In the genomic region with DNA sequence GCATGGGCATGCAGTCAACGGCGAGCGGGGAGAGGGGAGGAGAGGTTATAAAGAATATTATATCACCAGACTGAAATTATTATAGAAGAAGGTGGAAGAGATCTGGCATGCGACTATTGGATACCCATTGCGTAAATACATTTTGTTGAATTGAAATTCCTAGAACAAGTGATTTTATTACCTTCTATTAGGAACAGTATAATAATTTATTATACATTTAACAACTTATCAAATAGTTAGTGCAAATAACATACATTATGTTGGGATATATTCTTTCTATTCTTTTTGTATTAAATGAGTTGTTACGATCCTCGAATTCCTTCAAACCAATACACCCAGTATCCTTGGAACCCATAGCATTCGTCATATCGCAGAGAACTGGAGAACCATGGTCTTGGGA, we compare ENCODE assay signal across 3 fruit fly cellular contexts.
TF ChIP-seq lines count a peak whose summit lies in the region.

No protein-coding gene starts in this region.

- no peak for TF ChIP-seq CTCF in whole organism, embryonic (GFP tag; optimal IDR thresholded peaks at IDR 0.05; lab: Kevin White, UChicago)

TF ChIP-seq in whole organism, embryonic, 481 proteins besides CTCF, POLR2A, EP300 and RAD21:
- TF ChIP-seq Bdp1 (GFP tag; optimal IDR thresholded peaks at IDR 0.05; lab: Kevin White, UChicago): no peak
- 0 out of 3 replicates have a peak, but pooled peaks have one; percentile 17 for TF ChIP-seq row (GFP tag; IDR thresholded peaks at IDR 0.05; lab: Robert Waterston, UW)
TF ChIP-seq in whole organism, embryonic: peak in this region for 1.

TF ChIP-seq in whole organism, prepupa, 60 proteins besides CTCF, POLR2A, EP300 and RAD21:
- TF ChIP-seq CG16779 (tag; optimal IDR thresholded peaks at IDR 0.05; lab: Kevin White, UChicago): no peak
- TF ChIP-seq CG10669 (GFP tag; optimal IDR thresholded peaks at IDR 0.05; lab: Kevin White, UChicago): peak; percentile 55
- peak; percentile 50 for TF ChIP-seq dsx (GFP tag; optimal IDR thresholded peaks at IDR 0.05; lab: Kevin White, UChicago; ENCODE audit: poor library complexity, severe bottlenecking)
- peak; percentile 55 for TF ChIP-seq Ets96B (tag; optimal IDR thresholded peaks at IDR 0.05; lab: Kevin White, UChicago)
- TF ChIP-seq CG3919 (GFP tag; optimal IDR thresholded peaks at IDR 0.05; lab: Kevin White, UChicago): no peak
- TF ChIP-seq pdm3 (GFP tag; optimal IDR thresholded peaks at IDR 0.05; lab: Kevin White, UChicago): no peak
- TF ChIP-seq CG3032 (tag; optimal IDR thresholded peaks at IDR 0.05; lab: Kevin White, UChicago): peak; percentile 64
- TF ChIP-seq Eip78C (GFP tag; lab: Kevin White, UChicago): peak; percentile 57
- TF ChIP-seq ss (GFP tag; optimal IDR thresholded peaks at IDR 0.05; lab: Kevin White, UChicago): peak in 1 of 2 experiments; percentile 41
- TF ChIP-seq fd59A (GFP tag; optimal IDR thresholded peaks at IDR 0.05; lab: Kevin White, UChicago): peak; percentile 5
- no peak for TF ChIP-seq eg (GFP tag; IDR thresholded peaks at IDR 0.05; lab: Robert Waterston, UW)
- TF ChIP-seq achi (GFP tag; optimal IDR thresholded peaks at IDR 0.05; lab: Kevin White, UChicago): no peak
- TF ChIP-seq Ets21C (GFP tag; optimal IDR thresholded peaks at IDR 0.05; lab: Kevin White, UChicago): no peak
- TF ChIP-seq CG6808 (GFP tag; optimal IDR thresholded peaks at IDR 0.05; lab: Kevin White, UChicago): peak; percentile 29
- peak; percentile 12 for TF ChIP-seq CG10631 (GFP tag; optimal IDR thresholded peaks at IDR 0.05; lab: Kevin White, UChicago)
- TF ChIP-seq CG34406 (GFP tag; optimal IDR thresholded peaks at IDR 0.05; lab: Kevin White, UChicago): no peak
- no peak for TF ChIP-seq CG31627 (GFP tag; optimal IDR thresholded peaks at IDR 0.05; lab: Kevin White, UChicago)
- TF ChIP-seq CG8319 (GFP tag; optimal IDR thresholded peaks at IDR 0.05; lab: Kevin White, UChicago): no peak
- TF ChIP-seq Gug (GFP tag; IDR thresholded peaks at IDR 0.05; lab: Robert Waterston, UW): no peak
- no peak for TF ChIP-seq Lpt (GFP tag; optimal IDR thresholded peaks at IDR 0.05; lab: Kevin White, UChicago)
- peak; percentile 38 for TF ChIP-seq spab (GFP tag; optimal IDR thresholded peaks at IDR 0.05; lab: Kevin White, UChicago)
- TF ChIP-seq CG8632 (GFP tag; optimal IDR thresholded peaks at IDR 0.05; lab: Kevin White, UChicago): peak; percentile 5

TF ChIP-seq in whole organism, pupa, 21 proteins besides CTCF, POLR2A, EP300 and RAD21:
- TF ChIP-seq CG13204 (GFP tag; optimal IDR thresholded peaks at IDR 0.05; lab: Kevin White, UChicago) (no peak), CG9948 (tag; optimal IDR thresholded peaks at IDR 0.05; lab: Kevin White, UChicago) (peak; percentile 20), CG15710 (tag; optimal IDR thresholded peaks at IDR 0.05; lab: Kevin White, UChicago) (peak; percentile 64), CG34367 (tag; optimal IDR thresholded peaks at IDR 0.05; lab: Kevin White, UChicago) (peak; percentile 45), gl (tag; optimal IDR thresholded peaks at IDR 0.05; lab: Kevin White, UChicago) (no peak), CG8159 (tag; optimal IDR thresholded peaks at IDR 0.05; lab: Kevin White, UChicago) (peak; percentile 79), CG14655 (GFP tag; optimal IDR thresholded peaks at IDR 0.05; lab: Kevin White, UChicago) (no peak), CG17806 (tag; optimal IDR thresholded peaks at IDR 0.05; lab: Kevin White, UChicago) (peak; percentile 24)
